Fruit fly (Drosophila melanogaster) Kc167 (cell line): ENCODE measurements around the gene mRpS33.

ENCODE experiments used
- Myc ChIP-seq: fragments of >200 bp; optimal IDR thresholded peaks from 2 replicates; lab custom pipeline; 2017; ENCODE audit warnings: missing external identifiers
- Sin3A ChIP-seq: fragments of >200 bp; optimal IDR thresholded peaks from 2 replicates; lab custom pipeline; 2018; ENCODE audit warnings: missing external identifiers
- h ChIP-seq: fragments of >200 bp; optimal IDR thresholded peaks from 3 replicates; lab custom pipeline; 2018; ENCODE audit warnings: missing external identifiers
- insv ChIP-seq: fragments of >200 bp; optimal IDR thresholded peaks from 3 replicates; lab custom pipeline; 2018; ENCODE audit warnings: missing external identifiers
- psq ChIP-seq: fragments of >200 bp; optimal IDR thresholded peaks from 2 replicates; lab custom pipeline; 2017; ENCODE audit warnings: missing external identifiers
- ttk ChIP-seq: sonication (Bioruptor generic); optimal IDR thresholded peaks from 2 replicates; lab custom pipeline; 2017; ENCODE audit warnings: missing external identifiers

DNA sequence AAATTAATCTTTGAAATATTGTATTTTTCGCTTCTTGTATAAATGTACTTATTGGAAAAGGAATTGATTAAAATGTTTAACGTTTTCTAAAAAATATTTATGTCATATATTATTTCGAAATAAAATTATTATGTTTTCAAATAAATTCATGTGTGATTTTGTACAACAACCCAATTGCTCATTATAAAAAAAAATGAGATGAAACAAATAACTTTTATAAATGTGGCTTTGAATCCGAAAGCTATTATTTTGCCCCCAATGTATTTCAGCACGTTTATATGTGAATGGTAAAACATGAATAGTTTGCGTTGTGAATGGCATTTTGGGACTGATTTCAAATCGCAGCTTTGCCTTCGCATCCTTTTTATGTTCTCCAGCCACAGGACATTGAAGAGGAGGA lies 1.8 kb downstream of the mRpS33 start, which contains the start of gene CG14881:
- TF ChIP-seq Sin3A (lab: Kevin White, UChicago) = no peak
- TF ChIP-seq psq (lab: Kevin White, UChicago) = no peak
- TF ChIP-seq insv (lab: Kevin White, UChicago) = no peak
- no peak for TF ChIP-seq h
- no peak for TF ChIP-seq Myc (lab: Kevin White, UChicago)
- no peak for TF ChIP-seq ttk (lab: Kevin White, UChicago)
